Worm (Caenorhabditis elegans): Measurements from ENCODE around the gene CC8.2.

- TF ChIP-seq let-607 (tag; optimal IDR thresholded peaks at IDR 0.05) (peak; percentile 74 to 82), efl-1 (GFP tag; optimal IDR thresholded peaks at IDR 0.05) (no peak), athp-1 (tag; optimal IDR thresholded peaks at IDR 0.05) (no peak)
Observed at ce11 chrIV:3611845-3612244, 36.6 kb downstream of the CC8.2 start.

Measured in whole organism, young adult.